Fruit fly (Drosophila melanogaster): ENCODE data around the gene SF2.

DNA sequence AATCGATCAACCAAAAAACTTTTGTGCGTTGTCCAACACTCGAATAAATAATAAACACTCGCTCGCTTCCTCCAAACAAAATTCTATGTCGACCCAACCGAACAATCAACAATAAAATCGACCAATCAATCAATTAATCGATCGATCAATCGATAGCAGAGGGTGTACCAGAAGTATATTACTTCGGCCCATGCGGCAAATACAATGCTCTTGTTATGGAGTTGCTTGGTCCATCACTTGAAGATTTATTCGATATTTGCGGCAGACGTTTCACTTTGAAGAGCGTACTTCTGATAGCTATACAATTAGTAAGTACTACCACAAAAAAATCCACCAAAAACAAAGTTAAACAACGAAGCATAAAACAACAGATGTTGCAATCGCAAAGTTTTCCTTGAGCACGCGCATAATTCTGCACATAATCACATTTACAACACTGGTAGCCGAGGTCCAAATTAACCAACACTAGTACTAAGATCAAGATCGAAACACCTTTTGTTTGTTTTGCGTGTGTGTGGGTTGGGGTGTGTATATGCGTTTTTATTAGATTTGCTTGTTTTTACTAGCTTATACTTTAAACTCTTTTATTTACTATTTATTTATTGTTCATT, 46.2 kb downstream of the SF2 start:
- no peak for TF ChIP-seq Sin3A (optimal IDR thresholded peaks at IDR 0.05)
- no peak for TF ChIP-seq psq (optimal IDR thresholded peaks at IDR 0.05)
- no peak for TF ChIP-seq Myc (optimal IDR thresholded peaks at IDR 0.05)
- TF ChIP-seq insv (optimal IDR thresholded peaks at IDR 0.05), result no peak
- TF ChIP-seq ttk (optimal IDR thresholded peaks at IDR 0.05), result no peak
- TF ChIP-seq h (optimal IDR thresholded peaks at IDR 0.05), result no peak

Measured in Kc167 (cell line).